Fruit fly (Drosophila melanogaster): Measurements from ENCODE around the gene CG7778.

Gene CG7778

DNA sequence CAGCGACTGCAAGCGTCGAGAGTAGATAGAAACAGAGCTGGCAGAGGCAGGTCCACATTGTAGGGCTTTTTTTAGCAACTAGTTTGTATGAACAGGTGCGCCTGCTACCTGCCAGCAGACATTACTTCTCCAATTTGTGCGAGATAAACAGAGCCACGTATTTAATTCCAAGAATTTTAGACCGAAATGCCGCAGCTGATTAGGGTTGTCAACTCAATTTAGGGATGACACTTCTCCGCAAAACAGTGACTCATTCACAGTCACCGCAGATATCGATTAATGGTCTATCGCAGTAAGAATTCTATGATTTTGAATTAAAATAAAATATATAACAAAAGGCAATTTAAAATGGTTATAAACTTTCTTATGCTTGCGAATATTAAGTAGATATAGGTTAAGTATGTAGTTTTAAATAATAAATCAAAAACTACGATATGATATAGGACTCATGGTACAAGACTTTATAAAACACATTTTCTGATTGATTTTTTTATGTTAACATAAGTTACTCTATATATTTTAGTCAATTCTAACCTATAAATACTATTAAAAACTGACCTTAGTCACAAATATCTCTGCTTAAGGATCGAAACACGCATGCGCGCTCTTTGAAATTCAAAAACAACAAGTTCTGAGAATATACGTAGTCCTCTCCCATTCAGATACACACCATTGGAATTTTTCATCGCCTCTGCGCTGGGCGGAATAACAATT is 43.5 kb upstream of the CG7778 start, which contains the start of the genes wol and Scgalpha (continued):
- TF ChIP-seq CG12071 (GFP tag; optimal IDR thresholded peaks at IDR 0.05) (no peak), CG32532 (GFP tag; IDR thresholded peaks at IDR 0.05) (no peak), Gug (GFP tag; IDR thresholded peaks at IDR 0.05) (no peak), emc (GFP tag; optimal IDR thresholded peaks at IDR 0.05) (no peak), CG6854 (GFP tag; optimal IDR thresholded peaks at IDR 0.05) (no peak), sd (tag; optimal IDR thresholded peaks at IDR 0.05) (peak; percentile 97), slou (GFP tag; optimal IDR thresholded peaks at IDR 0.05) (no peak), CG7963 (GFP tag; IDR thresholded peaks at IDR 0.05; ENCODE audit: partially characterized antibody) (no peak), vfl (GFP tag; optimal IDR thresholded peaks at IDR 0.05) (no peak), Rfx (GFP tag; IDR thresholded peaks at IDR 0.05) (peak; percentile 33), CG8290 (GFP tag; optimal IDR thresholded peaks at IDR 0.05) (no peak), CG8290 (tag; optimal IDR thresholded peaks at IDR 0.05) (no peak), sc (optimal IDR thresholded peaks at IDR 0.05) (no peak), sc (GFP tag; optimal IDR thresholded peaks at IDR 0.05) (no peak), wdn (GFP tag; IDR thresholded peaks at IDR 0.05) (no peak), Hr51 (GFP tag; optimal IDR thresholded peaks at IDR 0.05) (no peak), croc (GFP tag; conservative IDR thresholded peaks at IDR 0.05) (no peak), CG9609 (GFP tag; optimal IDR thresholded peaks at IDR 0.05) (no peak), Nf-YB (GFP tag; optimal IDR thresholded peaks at IDR 0.05) (no peak), gt (GFP tag; IDR thresholded peaks at IDR 0.05) (no peak), sens-2 (GFP tag; IDR thresholded peaks at IDR 0.05) (no peak), Xrp1 (GFP tag; IDR thresholded peaks at IDR 0.05) (no peak), CG4707 (GFP tag; optimal IDR thresholded peaks at IDR 0.05) (no peak), CG13424 (tag; optimal IDR thresholded peaks at IDR 0.05) (no peak), CG1529 (GFP tag; optimal IDR thresholded peaks at IDR 0.05) (no peak), CG10147 (GFP tag; optimal IDR thresholded peaks at IDR 0.05) (no peak), dan (GFP tag; IDR thresholded peaks at IDR 0.05) (no peak), kah (GFP tag; optimal IDR thresholded peaks at IDR 0.05) (no peak), NC2β (GFP tag; optimal IDR thresholded peaks at IDR 0.05) (no peak), Nf-YC (tag; optimal IDR thresholded peaks at IDR 0.05) (peak; percentile 12), CG31388 (GFP tag; optimal IDR thresholded peaks at IDR 0.05) (no peak), Optix (GFP tag; IDR thresholded peaks at IDR 0.05) (no peak), Trl (optimal IDR thresholded peaks at IDR 0.05) (peak in 1 of 2 experiments; percentile 49), Trl (GFP tag; optimal IDR thresholded peaks at IDR 0.05) (no peak), fd102C (GFP tag; optimal IDR thresholded peaks at IDR 0.05) (no peak), CG15514 (GFP tag; optimal IDR thresholded peaks at IDR 0.05) (no peak), lab (GFP tag; optimal IDR thresholded peaks at IDR 0.05) (no peak), da (GFP tag; optimal IDR thresholded peaks at IDR 0.05) (no peak), fru (optimal IDR thresholded peaks at IDR 0.05) (no peak), CG3065 (GFP tag; optimal IDR thresholded peaks at IDR 0.05) (no peak), her (GFP tag; optimal IDR thresholded peaks at IDR 0.05) (no peak), pita (GFP tag; optimal IDR thresholded peaks at IDR 0.05) (no peak), ssp (GFP tag; IDR thresholded peaks at IDR 0.05) (no peak), CG5245 (GFP tag; optimal IDR thresholded peaks at IDR 0.05) (no peak), schlank (tag; optimal IDR thresholded peaks at IDR 0.05) (no peak), Hmx (GFP tag; optimal IDR thresholded peaks at IDR 0.05) (no peak), exex (tag; optimal IDR thresholded peaks at IDR 0.05) (no peak), ci (GFP tag; IDR thresholded peaks at IDR 0.05) (no peak; the same call in 2 of the 3 replicates), klu (GFP tag; IDR thresholded peaks at IDR 0.05) (no peak), Deaf1 (tag; optimal IDR thresholded peaks at IDR 0.05) (no peak), wek (GFP tag; optimal IDR thresholded peaks at IDR 0.05) (no peak), Nf-YA (GFP tag; IDR thresholded peaks at IDR 0.05) (no peak), ab (GFP tag; optimal IDR thresholded peaks at IDR 0.05) (no peak)

All from whole organism, embryonic.